Worm (Caenorhabditis elegans): ENCODE measurements around the gene zip-5.

Gene zip-5

DNA sequence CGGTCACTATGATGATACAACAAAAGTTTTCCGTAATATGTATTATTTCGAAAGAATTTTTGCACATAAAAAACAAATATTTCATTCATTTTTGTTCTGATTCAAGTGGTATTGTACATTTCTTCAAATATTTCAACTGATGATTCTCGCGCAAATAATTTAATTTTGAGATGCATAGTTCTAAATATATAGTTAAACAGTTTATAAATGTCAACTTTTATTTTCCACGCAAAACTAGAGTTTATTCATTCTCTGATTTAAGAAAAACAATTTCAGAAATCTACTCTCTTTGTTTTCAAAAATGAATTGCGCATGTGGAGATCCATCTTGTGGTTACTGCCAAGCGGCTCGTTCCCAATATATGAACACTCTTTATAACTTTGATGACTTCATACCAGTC is at the start of gene zip-5:
zip-5 (plus strand) TSS at position 301 of the 400 bp plus-strand sequence.
- no peak for TF ChIP-seq C38D4.7 (GFP tag; optimal IDR thresholded peaks at IDR 0.05)
- TF ChIP-seq ceh-30 (tag; optimal IDR thresholded peaks at IDR 0.05), result no peak

DNA sequence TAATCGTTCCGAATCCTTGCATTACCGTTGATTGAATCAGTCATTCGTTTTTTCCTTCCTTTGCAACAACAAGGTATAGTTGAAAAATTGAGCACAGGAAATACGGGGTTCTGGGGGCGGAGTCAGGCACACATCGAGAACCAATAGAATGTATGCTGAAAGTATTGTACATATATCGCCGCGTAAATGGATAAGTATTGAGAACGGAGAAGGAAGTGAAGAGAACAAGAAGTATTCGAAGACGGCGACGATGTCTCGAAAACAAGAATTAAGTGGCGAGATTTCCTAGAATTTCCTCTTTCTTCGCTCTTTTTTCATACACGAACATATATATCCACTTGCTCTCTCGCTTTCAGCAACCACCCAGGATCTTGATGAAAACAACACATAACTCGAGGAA is 43.3 kb upstream of the zip-5 start:
- TF ChIP-seq nhr-232 (tag; optimal IDR thresholded peaks at IDR 0.05) (no peak), unc-55 (GFP tag; optimal IDR thresholded peaks at IDR 0.05) (no peak), fax-1 (tag; optimal IDR thresholded peaks at IDR 0.05) (no peak), hlh-8 (tag; optimal IDR thresholded peaks at IDR 0.05) (no peak), odd-2 (tag; optimal IDR thresholded peaks at IDR 0.05) (no peak), nhr-11 (tag; optimal IDR thresholded peaks at IDR 0.05) (no peak), ceh-34 (tag; optimal IDR thresholded peaks at IDR 0.05) (no peak), pax-1 (tag; optimal IDR thresholded peaks at IDR 0.05) (no peak), ceh-22 (tag; optimal IDR thresholded peaks at IDR 0.05) (no peak), K09A11.1 (tag; optimal IDR thresholded peaks at IDR 0.05; ENCODE audit: insufficient read depth) (no peak), K02D7.2 (tag; optimal IDR thresholded peaks at IDR 0.05) (no peak), madf-2 (tag; optimal IDR thresholded peaks at IDR 0.05) (no peak), elt-4 (tag; optimal IDR thresholded peaks at IDR 0.05) (no peak), F13H6.1 (tag; optimal IDR thresholded peaks at IDR 0.05) (no peak), ceh-2 (tag; optimal IDR thresholded peaks at IDR 0.05) (no peak)

DNA sequence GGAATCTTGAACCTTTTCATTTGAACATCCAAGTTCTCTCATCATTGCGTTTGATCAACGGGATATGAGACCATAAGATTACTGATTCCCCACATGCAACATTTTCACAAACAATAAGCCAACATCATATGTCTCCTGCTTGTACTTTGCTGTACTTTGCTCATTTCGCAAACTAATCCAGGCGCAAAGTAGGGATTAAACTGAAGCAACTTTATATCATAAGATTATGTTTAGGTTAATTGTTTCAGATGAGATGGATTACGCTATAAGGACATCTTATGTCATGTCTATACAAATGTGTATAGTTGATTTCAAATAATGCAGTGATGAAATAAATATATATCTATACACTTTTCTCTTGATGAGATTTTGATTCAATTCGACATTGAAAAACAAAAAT is 34.8 kb upstream of the zip-5 start:
- TF ChIP-seq fkh-10 (GFP tag; optimal IDR thresholded peaks at IDR 0.05) (no peak), hlh-15 (tag; optimal IDR thresholded peaks at IDR 0.05) (no peak), npax-4 (tag; optimal IDR thresholded peaks at IDR 0.05) (no peak), pax-1 (tag; optimal IDR thresholded peaks at IDR 0.05) (no peak), pat-9 (tag; optimal IDR thresholded peaks at IDR 0.05) (no peak), dmd-4 (tag; optimal IDR thresholded peaks at IDR 0.05; ENCODE audit: borderline replicate concordance) (no peak), hlh-8 (tag; optimal IDR thresholded peaks at IDR 0.05) (no peak), ceh-19 (GFP tag; optimal IDR thresholded peaks at IDR 0.05) (no peak), pha-4 (tag; optimal IDR thresholded peaks at IDR 0.05) (no peak), pqm-1 (tag; optimal IDR thresholded peaks at IDR 0.05) (no peak), ama-1 (optimal IDR thresholded peaks at IDR 0.05) (no peak), odd-2 (tag; optimal IDR thresholded peaks at IDR 0.05) (no peak), syd-9 (tag; optimal IDR thresholded peaks at IDR 0.05) (no peak), che-1 (tag; optimal IDR thresholded peaks at IDR 0.05) (no peak), sox-2 (GFP tag; IDR thresholded peaks at IDR 0.05) (no peak), C08G9.2 (tag; optimal IDR thresholded peaks at IDR 0.05) (no peak), ceh-34 (tag; optimal IDR thresholded peaks at IDR 0.05) (no peak), nfya-1 (tag; optimal IDR thresholded peaks at IDR 0.05) (no peak), ceh-45 (GFP tag; IDR thresholded peaks at IDR 0.05) (no peak)

DNA sequence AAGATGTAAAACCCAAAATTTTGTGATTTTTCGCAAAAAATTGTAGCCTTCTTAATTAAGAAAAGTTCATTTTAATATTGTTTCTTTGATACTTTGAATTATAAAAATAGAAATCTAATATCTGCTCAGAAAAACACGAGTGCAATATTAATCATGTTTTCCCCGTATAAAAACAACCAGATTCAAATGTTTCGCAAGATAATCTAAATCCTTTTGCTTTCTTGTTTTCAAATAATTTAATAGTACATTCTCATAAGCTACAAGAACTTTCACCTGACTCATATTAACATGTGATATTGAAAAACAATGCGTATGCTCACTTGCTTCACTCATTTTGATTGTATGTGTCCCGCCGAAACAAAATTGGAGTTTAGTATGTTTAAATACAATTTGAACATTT is 29.0 kb upstream of the zip-5 start:
- TF ChIP-seq lin-11 (tag; optimal IDR thresholded peaks at IDR 0.05), result no peak

DNA sequence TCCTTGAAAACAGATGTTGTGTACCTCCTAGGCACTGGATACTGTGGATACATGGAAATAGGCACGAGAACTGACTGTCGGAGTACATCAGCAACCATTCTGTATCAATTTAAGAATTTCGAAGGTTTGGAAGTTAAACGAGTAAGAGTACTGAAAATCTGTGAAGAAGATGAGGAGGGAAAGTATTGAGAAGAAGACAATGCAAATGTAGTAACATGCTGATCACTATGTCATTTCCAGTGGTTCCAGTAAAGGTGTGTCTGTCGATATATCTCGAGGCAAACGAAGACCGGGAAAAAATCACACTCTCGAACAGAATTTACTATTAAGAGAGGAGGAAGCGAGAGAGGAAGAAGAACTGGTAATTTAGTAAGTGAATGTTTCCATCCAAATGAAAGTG is 27.8 kb upstream of the zip-5 start, which contains the start of gene dmd-10:
dmd-10 (minus strand) TSS at position 101 of the 400 bp plus-strand sequence.
- TF ChIP-seq elt-2 (tag; optimal IDR thresholded peaks at IDR 0.05) (no peak), mec-3 (tag; optimal IDR thresholded peaks at IDR 0.05; ENCODE audit: borderline replicate concordance) (no peak), ceh-14 (tag; optimal IDR thresholded peaks at IDR 0.05) (no peak), eyg-1 (tag; optimal IDR thresholded peaks at IDR 0.05) (no peak), fkh-6 (tag; optimal IDR thresholded peaks at IDR 0.05) (no peak), ets-4 (tag; optimal IDR thresholded peaks at IDR 0.05) (no peak), zip-5 (tag; optimal IDR thresholded peaks at IDR 0.05) (no peak), ceh-9 (tag; optimal IDR thresholded peaks at IDR 0.05) (no peak), ceh-18 (tag; optimal IDR thresholded peaks at IDR 0.05) (no peak), fkh-10 (GFP tag; optimal IDR thresholded peaks at IDR 0.05) (no peak), pha-2 (tag; optimal IDR thresholded peaks at IDR 0.05) (no peak), hlh-13 (GFP tag; optimal IDR thresholded peaks at IDR 0.05) (no peak), hlh-8 (tag; optimal IDR thresholded peaks at IDR 0.05) (no peak), dmd-4 (tag; optimal IDR thresholded peaks at IDR 0.05; ENCODE audit: borderline replicate concordance) (no peak), sox-2 (GFP tag; IDR thresholded peaks at IDR 0.05) (no peak), ama-1 (optimal IDR thresholded peaks at IDR 0.05) (no peak), ceh-2 (tag; optimal IDR thresholded peaks at IDR 0.05) (no peak), hlh-30 (tag; optimal IDR thresholded peaks at IDR 0.05; ENCODE audit: insufficient read depth) (no peak)

Measured in whole organism, late embryonic.